Worm (Caenorhabditis elegans) whole organism, early embryonic: ENCODE data around the gene ecps-2.

ENCODE experiments used
- B0310.2 ChIP-seq: sonication (generic microtip); optimal IDR thresholded peaks from 2 replicates; lab custom pipeline; 2016; ENCODE audit warnings: mild to moderate bottlenecking, missing genetic modification characterization, missing compliant biosample characterization
- aly-1 ChIP-seq: sonication (generic microtip); optimal IDR thresholded peaks from 2 replicates; lab custom pipeline; 2016; ENCODE audit warnings: missing genetic modification characterization, missing compliant biosample characterization
- ama-1 ChIP-seq: fragments of 150-350 bp; optimal IDR thresholded peaks from 2 replicates; lab custom pipeline; 2014

- TF ChIP-seq B0310.2 (no peak), ama-1 (lab: Kevin White, UChicago) (no peak), aly-1 (tag; lab: Kevin White, UChicago) (no peak)
These were observed 46.9 kb upstream of the ecps-2 start, which contains the start of gene M03C11.1 for ce11 chrIII:10395990-10396389.
